Worm (Caenorhabditis elegans) whole organism, early embryonic: ENCODE results near the gene pfd-2.

Experiments used
- B0310.2 ChIP-seq: sonication (generic microtip); optimal IDR thresholded peaks from 2 replicates; lab custom pipeline; 2016; ENCODE audit warnings: mild to moderate bottlenecking, missing genetic modification characterization, missing compliant biosample characterization
- F13C5.2 ChIP-seq: sonication (generic microtip); optimal IDR thresholded peaks from 2 replicates; lab custom pipeline; 2017; ENCODE audit warnings: mild to moderate bottlenecking, missing genetic modification characterization, inconsistent platforms, missing compliant biosample characterization
- aly-1 ChIP-seq: sonication (generic microtip); optimal IDR thresholded peaks from 2 replicates; lab custom pipeline; 2016; ENCODE audit warnings: missing genetic modification characterization, missing compliant biosample characterization
- ama-1 ChIP-seq: fragments of 150-350 bp; optimal IDR thresholded peaks from 2 replicates; lab custom pipeline; 2014
- ceh-13 ChIP-seq: fragments of 200-800 bp; sonication (Bioruptor generic); optimal IDR thresholded peaks from 2 replicates; lab custom pipeline; 2018; ENCODE audit warnings: mild to moderate bottlenecking, missing genetic modification characterization, missing compliant biosample characterization
- flt-1 ChIP-seq: fragments of 200-800 bp; sonication (Bioruptor generic); IDR thresholded peaks from 2 replicates; pipeline ENCODE4 v1.3.6; 2022; ENCODE audit warnings: missing genetic modification characterization, missing compliant biosample characterization
- hmbx-1 ChIP-seq: sonication (generic microtip); optimal IDR thresholded peaks from 2 replicates; lab custom pipeline; 2016; ENCODE audit warnings: mild to moderate bottlenecking, missing genetic modification characterization, missing compliant biosample characterization
- hmg-4 ChIP-seq: fragments of 200-800 bp; sonication (Bioruptor generic); optimal IDR thresholded peaks from 2 replicates; lab custom pipeline; 2018; ENCODE audit warnings: mild to moderate bottlenecking, missing genetic modification characterization, missing compliant biosample characterization
- pes-1 ChIP-seq: fragments of 200-800 bp; sonication (Bioruptor generic); IDR thresholded peaks from 2 replicates; pipeline ENCODE4 v1.3.6; 2022; ENCODE audit warnings: missing genetic modification reagents, missing genetic modification characterization, missing compliant biosample characterization
- scrt-1 ChIP-seq: fragments of 200-800 bp; sonication (Bioruptor generic); IDR thresholded peaks from 2 replicates; pipeline ENCODE4 v1.3.6; 2022; ENCODE audit warnings: missing genetic modification characterization, missing compliant biosample characterization
- sea-1 ChIP-seq: fragments of 200-800 bp; sonication (Bioruptor generic); conservative IDR thresholded peaks from 2 replicates; pipeline ENCODE4 v1.3.6; 2022; ENCODE audit warnings: missing genetic modification characterization, missing compliant biosample characterization
- tbx-11 ChIP-seq: fragments of 200-800 bp; sonication (Bioruptor generic); IDR thresholded peaks from 2 replicates; pipeline ENCODE4 v1.3.6; 2022; ENCODE audit warnings: missing genetic modification characterization, missing compliant biosample characterization
- tra-4 ChIP-seq: sonication (generic microtip); optimal IDR thresholded peaks from 2 replicates; lab custom pipeline; 2017; ENCODE audit warnings: missing genetic modification characterization, missing compliant biosample characterization

ce11 chrII:4324061-4324460, 2.5 kb upstream of the pfd-2 start, which contains the start of gene mog-2:
- TF ChIP-seq ama-1 (lab: Kevin White, UChicago) (no peak), scrt-1 (GFP tag; lab: Robert Waterston, UW) (no peak), B0310.2 (no peak), pes-1 (GFP tag; lab: Robert Waterston, UW) (no peak), F13C5.2 (tag; lab: Kevin White, UChicago) (no peak), tra-4 (tag; lab: Kevin White, UChicago) (no peak), ceh-13 (GFP tag; lab: Kevin White, UChicago) (no peak), flt-1 (GFP tag; lab: Robert Waterston, UW) (no peak), aly-1 (no peak), hmbx-1 (tag; lab: Kevin White, UChicago) (no peak), tbx-11 (GFP tag; lab: Robert Waterston, UW) (no peak), hmg-4 (no peak), sea-1 (GFP tag; lab: Robert Waterston, UW) (no peak)
